Fruit fly (Drosophila melanogaster) whole organism, adult: ENCODE results near the gene PIG-B.

Experiments
- CG1620 ChIP-seq: fragments of 200-800 bp; sonication (Bioruptor generic); optimal IDR thresholded peaks from 2 replicates; lab custom pipeline; 2016; ENCODE audit warnings: missing biosample characterization, missing genetic modification characterization
- CG7101 ChIP-seq: fragments of 200-800 bp; sonication (Bioruptor generic); optimal IDR thresholded peaks from 2 replicates; lab custom pipeline; 2018; ENCODE audit warnings: missing biosample characterization, mild to moderate bottlenecking, missing genetic modification characterization, moderate library complexity
- Clk ChIP-seq: fragments of 200-800 bp; sonication (Bioruptor generic); optimal IDR thresholded peaks from 2 replicates; lab custom pipeline; 2017; ENCODE audit warnings: missing biosample characterization, missing genetic modification characterization
- Mnt ChIP-seq: fragments of 200-800 bp; sonication (Bioruptor generic); optimal IDR thresholded peaks from 2 replicates; lab custom pipeline; 2016; ENCODE audit warnings: missing biosample characterization, mild to moderate bottlenecking, missing genetic modification characterization
- bab1 ChIP-seq: fragments of 200-800 bp; sonication (Bioruptor generic); optimal IDR thresholded peaks from 3 replicates; lab custom pipeline; 2019; ENCODE audit warnings: missing biosample characterization, mild to moderate bottlenecking, missing genetic modification characterization, moderate library complexity
- cic ChIP-seq: fragments of 200-800 bp; sonication (Bioruptor generic); optimal IDR thresholded peaks from 2 replicates; lab custom pipeline; 2017; ENCODE audit warnings: missing biosample characterization, mild to moderate bottlenecking, missing genetic modification characterization, moderate library complexity
- kay ChIP-seq: fragments of 200-800 bp; sonication (Bioruptor generic); peaks from one replicate; lab custom pipeline; 2016; ENCODE audit warnings: missing biosample characterization, missing genetic modification characterization, borderline replicate concordance
- pad ChIP-seq: fragments of 200-800 bp; sonication (Bioruptor generic); optimal IDR thresholded peaks from 3 replicates; lab custom pipeline; 2017; ENCODE audit warnings: missing biosample characterization, missing genetic modification characterization, mild to moderate bottlenecking, moderate library complexity, missing genetic modification reagents
- tj ChIP-seq: fragments of 200-800 bp; sonication (Bioruptor generic); optimal IDR thresholded peaks from 3 replicates; lab custom pipeline; 2017; ENCODE audit warnings: missing biosample characterization, mild to moderate bottlenecking, missing genetic modification characterization, moderate library complexity
- toe ChIP-seq: fragments of 200-800 bp; sonication (Bioruptor generic); optimal IDR thresholded peaks from 2 replicates; lab custom pipeline; 2016; ENCODE audit warnings: missing biosample characterization, missing genetic modification characterization

dm6 chr3L:3776559-3777097 is 34.4 kb upstream of the PIG-B start:
- TF ChIP-seq CG1620 (GFP tag; lab: Kevin White, UChicago): no peak
- TF ChIP-seq toe (GFP tag; lab: Kevin White, UChicago): no peak
- TF ChIP-seq Clk (GFP tag; lab: Kevin White, UChicago): no peak
- no peak for TF ChIP-seq CG7101 (tag; lab: Kevin White, UChicago)
- TF ChIP-seq kay (GFP tag; lab: Kevin White, UChicago): no peak
- TF ChIP-seq tj (GFP tag; lab: Kevin White, UChicago): no peak
- TF ChIP-seq bab1 (GFP tag; lab: Kevin White, UChicago): no peak
- no peak for TF ChIP-seq cic (GFP tag; lab: Kevin White, UChicago)
- TF ChIP-seq Mnt (GFP tag; lab: Kevin White, UChicago): no peak
- no peak for TF ChIP-seq pad (GFP tag; lab: Kevin White, UChicago)
